Fruit fly (Drosophila melanogaster): Measurements from ENCODE around the gene Pfdn6.

Pfdn6 gene

DNA sequence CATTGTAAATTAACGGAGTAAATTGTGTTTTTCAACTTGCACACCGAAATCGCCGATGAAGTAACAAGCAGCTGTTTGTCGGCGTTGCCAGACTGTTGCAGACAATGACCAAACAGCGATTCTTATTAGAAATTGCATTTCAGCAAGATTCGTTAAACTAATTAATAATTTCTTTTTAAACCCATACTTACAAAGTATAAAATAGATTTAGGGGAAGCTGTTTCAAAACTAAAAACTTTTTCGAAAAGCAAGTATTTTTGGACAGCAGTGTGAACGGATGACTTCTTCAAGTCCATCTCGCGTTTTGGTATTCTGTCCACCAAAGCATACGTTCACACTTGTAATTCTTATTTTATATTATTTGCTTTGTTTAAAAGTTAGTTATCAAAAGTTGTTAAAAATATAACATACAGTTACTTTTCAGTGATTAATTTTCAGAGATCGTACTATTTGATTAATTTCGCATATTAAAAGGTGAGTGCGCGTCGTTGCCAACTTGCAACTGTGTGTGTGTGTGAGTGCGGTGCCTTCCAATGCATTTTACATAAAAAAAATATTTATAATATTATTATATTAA is 5.1 kb downstream of the Pfdn6 start, which contains the start of the genes CG8004 and RhoGDI (continued):
- TF ChIP-seq ind (GFP tag; optimal IDR thresholded peaks at IDR 0.05) (peak; percentile 69), Asciz (GFP tag; optimal IDR thresholded peaks at IDR 0.05) (no peak), Eip74EF (GFP tag; optimal IDR thresholded peaks at IDR 0.05) (peak in 1 of 2 experiments; percentile 24), crc (GFP tag; optimal IDR thresholded peaks at IDR 0.05) (peak; percentile 55), Atf3 (GFP tag; optimal IDR thresholded peaks at IDR 0.05) (peak; percentile 60), al (GFP tag; IDR thresholded peaks at IDR 0.05) (0 out of 2 replicates have a peak, but pooled peaks have one; percentile 9), CG1603 (tag; optimal IDR thresholded peaks at IDR 0.05) (peak; percentile 73), Dref (GFP tag; IDR thresholded peaks at IDR 0.05) (no peak), CG9876 (GFP tag; optimal IDR thresholded peaks at IDR 0.05) (peak; percentile 14), CG15601 (tag; optimal IDR thresholded peaks at IDR 0.05) (peak; percentile 68), CG4328 (GFP tag; optimal IDR thresholded peaks at IDR 0.05) (peak; percentile 48), Side (GFP tag; optimal IDR thresholded peaks at IDR 0.05) (peak; percentile 69), CG11093 (GFP tag; IDR thresholded peaks at IDR 0.05) (0 out of 3 replicates have a peak, but pooled peaks have one; percentile 47), CG13123 (GFP tag; optimal IDR thresholded peaks at IDR 0.05) (peak; percentile 45), pho (GFP tag; optimal IDR thresholded peaks at IDR 0.05) (peak; percentile 76), cad (GFP tag; optimal IDR thresholded peaks at IDR 0.05) (no peak)

DNA sequence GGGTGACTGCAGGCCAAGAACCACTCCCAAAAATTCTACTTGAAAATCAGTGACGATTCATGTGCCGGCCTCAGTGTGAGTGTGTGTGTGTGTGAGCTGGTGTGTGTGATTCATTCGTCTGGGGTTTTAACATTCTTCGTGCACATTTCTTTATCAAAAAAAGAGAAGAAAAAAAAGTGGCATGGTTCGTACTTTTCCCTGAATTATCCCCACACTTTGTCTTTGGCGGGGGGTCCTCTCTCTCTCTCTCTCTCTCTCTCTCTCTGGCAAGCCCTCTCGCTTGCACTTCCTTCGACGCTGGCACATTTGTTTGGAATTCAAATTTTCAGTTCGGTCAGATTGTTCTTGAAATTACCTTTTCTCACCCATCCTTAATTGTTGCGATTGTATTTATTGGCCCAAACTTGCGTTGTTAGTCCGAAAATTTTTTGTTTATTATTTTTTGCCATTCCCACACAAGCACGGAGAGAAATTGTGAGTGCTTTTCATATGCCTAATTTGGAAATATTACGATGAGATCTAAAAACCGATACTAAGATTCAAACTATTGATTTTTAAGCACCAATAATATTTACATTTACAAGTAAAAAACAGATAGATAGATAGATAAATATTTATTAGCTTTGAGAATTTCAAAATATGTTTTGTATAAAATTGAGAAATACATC is 5.7 kb downstream of the Pfdn6 start:
- TF ChIP-seq grau (tag; optimal IDR thresholded peaks at IDR 0.05) (peak; percentile 60), CG1529 (GFP tag; optimal IDR thresholded peaks at IDR 0.05) (no peak), peb (GFP tag; IDR thresholded peaks at IDR 0.05) (no peak), Hr78 (GFP tag; optimal IDR thresholded peaks at IDR 0.05) (no peak), CG3847 (GFP tag; IDR thresholded peaks at IDR 0.05) (no peak), al (GFP tag; IDR thresholded peaks at IDR 0.05) (no peak), CG32767 (GFP tag; IDR thresholded peaks at IDR 0.05) (peak; percentile 9; the same call in 1 of the 2 replicates), Awh (GFP tag; IDR thresholded peaks at IDR 0.05) (no peak), CG42726 (GFP tag; IDR thresholded peaks at IDR 0.05; ENCODE audit: partially characterized antibody) (no peak), Tbp (GFP tag; optimal IDR thresholded peaks at IDR 0.05) (no peak), CG1832 (GFP tag; optimal IDR thresholded peaks at IDR 0.05) (peak; percentile 88), Dad (GFP tag; optimal IDR thresholded peaks at IDR 0.05) (no peak), CG17829 (tag; optimal IDR thresholded peaks at IDR 0.05) (no peak), ase (GFP tag; IDR thresholded peaks at IDR 0.05) (no peak), Hr51 (GFP tag; optimal IDR thresholded peaks at IDR 0.05) (peak in 1 of 2 experiments; percentile 43), CG12236 (GFP tag; optimal IDR thresholded peaks at IDR 0.05) (no peak), ara (GFP tag; IDR thresholded peaks at IDR 0.05) (no peak), Dll (GFP tag; IDR thresholded peaks at IDR 0.05; ENCODE audit: partially characterized antibody) (no peak), bab2 (GFP tag; optimal IDR thresholded peaks at IDR 0.05) (no peak), CG43689 (GFP tag; IDR thresholded peaks at IDR 0.05) (no peak), CG4854 (GFP tag; optimal IDR thresholded peaks at IDR 0.05) (no peak), crol (GFP tag; IDR thresholded peaks at IDR 0.05) (peak; percentile 84), CG34224 (GFP tag; IDR thresholded peaks at IDR 0.05; ENCODE audit: partially characterized antibody) (no peak), odd (GFP tag; optimal IDR thresholded peaks at IDR 0.05) (no peak), lab (GFP tag; optimal IDR thresholded peaks at IDR 0.05) (peak; percentile 11), CG10565 (GFP tag; optimal IDR thresholded peaks at IDR 0.05) (no peak), CG18476 (GFP tag; optimal IDR thresholded peaks at IDR 0.05) (no peak), CG4424 (GFP tag; optimal IDR thresholded peaks at IDR 0.05) (no peak), jigr1 (GFP tag; IDR thresholded peaks at IDR 0.05) (no peak), fru (optimal IDR thresholded peaks at IDR 0.05) (no peak), CG9876 (GFP tag; optimal IDR thresholded peaks at IDR 0.05) (no peak), CG8359 (GFP tag; optimal IDR thresholded peaks at IDR 0.05; ENCODE audit: borderline replicate concordance) (no peak), CG2678 (tag; optimal IDR thresholded peaks at IDR 0.05) (peak; percentile 26), sob (GFP tag; IDR thresholded peaks at IDR 0.05) (no peak)

Measured in whole organism, embryonic.